Fruit fly (Drosophila melanogaster) Kc167 (cell line): ENCODE data around the gene CG1907.

Experiments used
- Myc ChIP-seq: fragments of >200 bp; optimal IDR thresholded peaks from 2 replicates; lab custom pipeline; 2017; ENCODE audit warnings: missing external identifiers
- Sin3A ChIP-seq: fragments of >200 bp; optimal IDR thresholded peaks from 2 replicates; lab custom pipeline; 2018; ENCODE audit warnings: missing external identifiers

dm6 chr3R:29618515-29619157 is at the start of gene CG1907:
- TF ChIP-seq Myc (lab: Kevin White, UChicago) (no peak), Sin3A (lab: Kevin White, UChicago) (no peak)
